Worm (Caenorhabditis elegans): Measurements from ENCODE around the gene zyx-1.

DNA sequence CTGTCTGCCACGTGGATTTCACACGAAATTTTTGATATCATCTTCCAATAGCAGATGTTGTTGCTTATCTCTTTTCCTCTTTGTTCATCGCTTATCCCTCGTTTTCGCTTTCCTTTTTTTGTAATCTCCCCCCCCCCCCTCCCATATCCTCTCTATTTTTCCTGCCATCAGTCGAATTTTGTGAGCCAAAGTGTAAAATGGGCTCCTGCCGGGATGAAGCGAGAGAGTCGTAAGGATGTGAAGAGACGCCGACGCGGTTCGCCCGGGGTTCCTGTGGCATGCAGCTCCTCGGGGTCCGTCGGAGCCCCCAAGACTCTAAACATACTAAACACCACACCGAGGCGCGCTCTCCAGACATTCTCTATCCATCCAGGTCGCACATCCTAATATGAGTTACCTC, at the start of gene zyx-1:
- TF ChIP-seq nhr-10 (tag; optimal IDR thresholded peaks at IDR 0.05): no peak
- no peak for TF ChIP-seq lin-11 (tag; optimal IDR thresholded peaks at IDR 0.05)
- TF ChIP-seq zag-1 (tag; optimal IDR thresholded peaks at IDR 0.05): no peak
- no peak for TF ChIP-seq unc-39 (tag; optimal IDR thresholded peaks at IDR 0.05)

All from whole organism, L2 larva.